Worm (Caenorhabditis elegans): ENCODE measurements around the gene rde-4.

ce11 chrIII:10206352-10206751 lies 12.1 kb downstream of the rde-4 start:
- TF ChIP-seq nhr-23 (tag; optimal IDR thresholded peaks at IDR 0.05) (no peak), aly-2 (tag; optimal IDR thresholded peaks at IDR 0.05) (no peak), unc-62 (GFP tag; optimal IDR thresholded peaks at IDR 0.05) (no peak), ztf-11 (tag; optimal IDR thresholded peaks at IDR 0.05) (no peak), ama-1 (optimal IDR thresholded peaks at IDR 0.05) (no peak), daf-12 (tag; optimal IDR thresholded peaks at IDR 0.05) (no peak), R02D3.7 (tag; optimal IDR thresholded peaks at IDR 0.05) (no peak)

Data from whole organism, L3 larva.